Worm (Caenorhabditis elegans) whole organism, L1 larva: Measurements from ENCODE around the gene cysl-2.

Experiments used
- lsy-2 ChIP-seq, 2 experiments: fragments of 150-350 bp; optimal IDR thresholded peaks; 2 replicates each; lab custom pipeline; 2014; ENCODE audit warnings: missing biosample characterization in 2 of 2, missing genetic modification characterization in 2 of 2
- nhr-237 ChIP-seq: fragments of 150-350 bp; optimal IDR thresholded peaks from 2 replicates; lab custom pipeline; 2014; ENCODE audit warnings: missing biosample characterization, missing genetic modification characterization
- ztf-4 ChIP-seq: fragments of 150-350 bp; optimal IDR thresholded peaks from 2 replicates; lab custom pipeline; 2014; ENCODE audit warnings: missing biosample characterization, missing genetic modification characterization

DNA sequence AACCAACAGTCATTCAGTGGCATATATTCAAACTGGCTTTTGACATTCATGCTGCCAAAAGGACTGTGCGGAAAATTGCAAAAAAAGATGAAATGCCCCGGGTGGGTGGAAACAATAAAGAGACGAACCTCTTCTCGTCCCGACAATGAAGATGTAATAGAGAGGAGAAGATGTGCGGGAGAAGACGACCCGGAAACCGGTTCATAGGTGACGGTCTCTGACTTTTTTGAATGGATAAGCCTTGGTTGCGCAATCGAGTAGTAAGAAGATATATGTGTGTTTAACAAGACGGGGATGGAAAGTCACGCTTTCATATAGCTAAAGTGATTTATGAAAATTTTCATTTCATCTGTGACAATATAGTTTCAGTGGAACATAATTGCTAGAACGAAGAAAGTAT, 13.5 kb downstream of the cysl-2 start:
- TF ChIP-seq nhr-237 (tag; lab: Kevin White, UChicago): no peak
- no peak for TF ChIP-seq lsy-2 (tag; optimal IDR thresholded peaks at IDR 0.05; lab: Kevin White, UChicago)
- no peak for TF ChIP-seq ztf-4 (tag; lab: Kevin White, UChicago)
